Worm (Caenorhabditis elegans): Measurements from ENCODE around the gene tbx-8.
A peak's percentile ranks its signal among the peaks of the same experiment; 100 is the strongest.

The tbx-8 gene

DNA sequence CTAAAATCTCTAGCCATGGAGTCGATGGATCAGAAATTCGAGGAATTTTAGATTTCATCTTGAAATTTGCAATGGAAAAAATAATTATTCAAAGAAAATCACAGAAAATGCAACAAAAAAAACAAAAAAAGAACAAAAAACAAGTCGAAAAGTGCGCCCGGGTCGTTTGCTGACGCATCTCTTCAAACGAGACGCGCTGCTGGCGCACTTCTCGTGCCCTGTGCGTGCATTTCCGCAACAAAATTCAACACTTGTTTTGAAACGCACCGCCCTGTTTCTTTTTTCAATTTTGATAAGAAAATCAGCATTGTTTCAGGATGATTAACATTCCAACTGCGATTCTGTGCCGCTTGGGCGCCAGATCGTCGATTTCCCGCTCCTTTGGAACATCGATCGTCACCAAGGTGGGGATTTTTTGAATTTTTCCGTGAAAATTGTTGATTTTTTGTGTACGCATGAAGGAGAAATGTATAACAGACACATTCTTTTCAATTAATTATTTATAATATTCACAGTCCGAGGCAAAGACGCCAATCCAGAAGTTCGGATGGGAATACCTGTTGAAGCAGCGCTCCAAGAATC is 13.1 kb upstream of the tbx-8 start, which contains the start of the genes jmjd-4 and mev-1 (continued):
- TF ChIP-seq snpc-1.2 (GFP tag; IDR thresholded peaks at IDR 0.05) (0 out of 2 replicates have a peak, but pooled peaks have one; percentile 39), hlh-11 (tag; optimal IDR thresholded peaks at IDR 0.05) (peak; percentile 90), ces-1 (GFP tag; optimal IDR thresholded peaks at IDR 0.05) (no peak), nhr-76 (tag; optimal IDR thresholded peaks at IDR 0.05) (no peak), F37D6.2 (tag; optimal IDR thresholded peaks at IDR 0.05) (peak; percentile 72), php-3 (GFP tag; IDR thresholded peaks at IDR 0.05) (peak; percentile 69), pqm-1 (tag; optimal IDR thresholded peaks at IDR 0.05) (no peak), zfp-2 (tag; optimal IDR thresholded peaks at IDR 0.05) (no peak), nhr-6 (tag; optimal IDR thresholded peaks at IDR 0.05) (peak; percentile 64), dmd-9 (GFP tag; IDR thresholded peaks at IDR 0.05) (no peak), Y75B8A.6 (GFP tag; IDR thresholded peaks at IDR 0.05) (no peak), nhr-48 (tag; optimal IDR thresholded peaks at IDR 0.05) (peak; percentile 44), jun-1 (tag; optimal IDR thresholded peaks at IDR 0.05) (peak; percentile 35), arid-1 (GFP tag; conservative IDR thresholded peaks at IDR 0.05) (peak; percentile 80; the same call in 1 of the 2 replicates), R02D3.7 (tag; optimal IDR thresholded peaks at IDR 0.05) (no peak), sdz-12 (GFP tag; optimal IDR thresholded peaks at IDR 0.05) (no peak), dmd-6 (GFP tag; IDR thresholded peaks at IDR 0.05) (peak; percentile 88), fos-1 (tag; optimal IDR thresholded peaks at IDR 0.05) (no peak), cey-2 (tag; optimal IDR thresholded peaks at IDR 0.05; ENCODE audit: borderline replicate concordance, insufficient read depth) (no peak), F10B5.3 (tag; optimal IDR thresholded peaks at IDR 0.05) (peak; percentile 45), set-16 (GFP tag; IDR thresholded peaks at IDR 0.05) (peak; percentile 21; the same call in 1 of the 2 replicates), ama-1 (optimal IDR thresholded peaks at IDR 0.05) (peak; percentile 79), Y105C5A.15 (GFP tag; IDR thresholded peaks at IDR 0.05) (no peak), aha-1 (tag) (peak; percentile 99), ceh-44 (GFP tag; IDR thresholded peaks at IDR 0.05) (no peak), ceh-62 (tag; optimal IDR thresholded peaks at IDR 0.05) (no peak), Y5F2A.4 (GFP tag; optimal IDR thresholded peaks at IDR 0.05) (peak; percentile 24), spr-1 (tag; optimal IDR thresholded peaks at IDR 0.05) (peak; percentile 80)

DNA sequence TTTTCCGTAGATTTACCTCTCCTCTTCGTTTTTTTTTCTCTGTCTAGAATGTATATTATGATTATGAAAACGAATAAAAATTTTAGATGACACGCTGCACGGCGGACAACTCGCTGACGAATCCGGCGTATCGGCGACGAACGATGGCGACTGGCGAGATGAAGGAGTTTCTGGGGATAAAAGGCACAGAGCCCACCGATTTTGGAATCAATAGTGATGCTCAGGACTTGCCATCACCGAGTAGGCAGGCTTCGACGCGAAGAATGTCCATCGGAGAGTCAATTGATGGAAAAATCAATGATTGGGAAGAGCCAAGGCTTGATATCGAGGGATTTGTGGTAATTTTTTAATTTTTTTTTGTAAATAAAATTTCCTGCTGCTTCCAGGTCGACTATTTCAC is 12.1 kb upstream of the tbx-8 start, which contains the start of gene ced-9:
Gene ced-9 (plus strand): TSS at position 87 of the 400 bp plus-strand sequence.
- TF ChIP-seq nhr-77 (tag; optimal IDR thresholded peaks at IDR 0.05) (no peak), aha-1 (tag) (peak; percentile 97), tag-97 (GFP tag; IDR thresholded peaks at IDR 0.05) (no peak)

DNA sequence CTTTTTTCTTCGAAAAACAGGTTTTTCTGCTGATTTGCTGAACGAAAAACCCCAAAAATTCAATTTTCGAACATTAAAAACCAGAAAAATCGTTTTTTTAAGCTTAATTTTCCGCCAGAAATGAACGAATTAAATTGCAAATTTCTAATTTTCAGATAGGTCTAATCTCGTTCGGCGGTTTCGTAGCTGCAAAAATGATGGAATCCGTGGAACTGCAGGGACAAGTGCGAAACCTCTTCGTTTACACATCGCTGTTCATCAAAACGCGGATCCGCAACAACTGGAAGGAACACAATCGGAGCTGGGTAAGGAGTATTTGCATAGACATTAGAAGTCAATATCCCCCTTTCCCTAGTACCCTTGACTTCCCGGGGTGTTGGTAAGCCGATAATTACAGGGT is 11.0 kb upstream of the tbx-8 start:
- TF ChIP-seq mdl-1 (tag; optimal IDR thresholded peaks at IDR 0.05) (no peak), tag-97 (GFP tag; IDR thresholded peaks at IDR 0.05) (no peak), aha-1 (tag) (peak; percentile 96), lin-29 (GFP tag; IDR thresholded peaks at IDR 0.05) (no peak), ceh-20 (GFP tag; IDR thresholded peaks at IDR 0.05) (no peak), nhr-77 (tag; optimal IDR thresholded peaks at IDR 0.05) (no peak), unc-62 (GFP tag; optimal IDR thresholded peaks at IDR 0.05 in 1 of 2) (peak in 1 of 2 experiments; percentile 54), unc-62 (tag; optimal IDR thresholded peaks at IDR 0.05) (no peak)

DNA sequence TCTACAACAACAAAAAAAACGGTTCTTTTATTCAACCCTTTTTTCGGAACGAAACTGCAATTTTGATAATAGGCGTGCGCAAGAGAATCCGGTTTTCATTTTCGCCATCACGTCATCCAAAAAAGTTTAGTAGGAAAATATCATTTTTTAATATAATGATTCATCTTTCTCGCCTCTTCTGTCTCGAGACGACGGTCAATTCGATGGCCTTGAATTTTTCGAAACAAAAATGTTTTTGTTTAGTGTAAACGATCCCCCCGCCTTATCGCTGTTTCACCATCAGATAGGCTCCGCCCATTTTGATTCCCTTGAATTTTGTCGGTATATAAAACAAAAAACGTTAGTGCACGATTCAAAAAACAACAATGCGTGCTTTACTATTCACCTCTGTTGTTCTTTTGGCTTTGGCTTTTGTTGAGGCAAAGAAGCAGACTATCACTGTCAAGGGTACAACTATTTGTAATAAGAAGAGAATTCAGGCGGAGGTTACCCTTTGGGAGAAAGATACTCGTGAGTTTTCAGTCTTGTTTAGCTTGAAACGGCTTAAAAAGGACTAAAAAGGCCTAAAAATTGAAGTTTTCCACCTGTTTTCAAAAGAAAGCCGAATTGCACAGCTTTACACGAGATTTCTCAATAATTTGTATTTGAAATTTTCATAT is 9.5 kb upstream of the tbx-8 start, which contains the start of gene ttr-15:
Gene ttr-15 (plus strand): TSS at position 340 of the 659 bp plus-strand sequence.
- no peak for TF ChIP-seq ctbp-1 (GFP tag; IDR thresholded peaks at IDR 0.05)
- no peak for TF ChIP-seq attf-4 (tag; optimal IDR thresholded peaks at IDR 0.05)
- peak; percentile 44 for TF ChIP-seq mep-1 (tag; optimal IDR thresholded peaks at IDR 0.05)
- TF ChIP-seq zip-11 (GFP tag; IDR thresholded peaks at IDR 0.05), result no peak
- TF ChIP-seq T20F7.1 (GFP tag; optimal IDR thresholded peaks at IDR 0.05), result peak; percentile 54
- TF ChIP-seq Y5F2A.4 (GFP tag; optimal IDR thresholded peaks at IDR 0.05), result no peak
- TF ChIP-seq skn-1 (tag; optimal IDR thresholded peaks at IDR 0.05), result no peak
- TF ChIP-seq lir-3 (tag; optimal IDR thresholded peaks at IDR 0.05), result no peak
- peak; percentile 1 for TF ChIP-seq nhr-76 (tag; optimal IDR thresholded peaks at IDR 0.05)
- no peak for TF ChIP-seq php-3 (GFP tag; IDR thresholded peaks at IDR 0.05)
- TF ChIP-seq lsy-2 (tag; optimal IDR thresholded peaks at IDR 0.05), result peak in 1 of 2 experiments; percentile 20
- no peak for TF ChIP-seq snpc-1.2 (GFP tag; IDR thresholded peaks at IDR 0.05)
- no peak for TF ChIP-seq ceh-44 (GFP tag; IDR thresholded peaks at IDR 0.05)
- no peak for TF ChIP-seq nhr-102 (tag; optimal IDR thresholded peaks at IDR 0.05)
- 0 out of 2 replicates have a peak, but pooled peaks have one; percentile 14 for TF ChIP-seq zfp-3 (GFP tag; conservative IDR thresholded peaks at IDR 0.05)
- TF ChIP-seq dmd-6 (GFP tag; IDR thresholded peaks at IDR 0.05), result peak; percentile 41
- TF ChIP-seq mdt-29 (GFP tag; IDR thresholded peaks at IDR 0.05), result no peak

Measured in whole organism, L4 larva.